Worm (Caenorhabditis elegans) whole organism, L3 larva: ENCODE data around the gene col-158.
"Not testable (repeated sequence)": the region's sequence is repeated elsewhere in the genome, so short reads cannot be mapped to it uniquely, and the experiment has no call there.

Experiments
- ceh-28 ChIP-seq: fragments of 150-350 bp; optimal IDR thresholded peaks from 2 replicates; lab custom pipeline; 2014; ENCODE audit warnings: missing biosample characterization, missing genetic modification reagents, missing genetic modification characterization
- nhr-237 ChIP-seq: fragments of 150-350 bp; optimal IDR thresholded peaks from 2 replicates; lab custom pipeline; 2014; ENCODE audit warnings: missing biosample characterization, missing genetic modification characterization

DNA sequence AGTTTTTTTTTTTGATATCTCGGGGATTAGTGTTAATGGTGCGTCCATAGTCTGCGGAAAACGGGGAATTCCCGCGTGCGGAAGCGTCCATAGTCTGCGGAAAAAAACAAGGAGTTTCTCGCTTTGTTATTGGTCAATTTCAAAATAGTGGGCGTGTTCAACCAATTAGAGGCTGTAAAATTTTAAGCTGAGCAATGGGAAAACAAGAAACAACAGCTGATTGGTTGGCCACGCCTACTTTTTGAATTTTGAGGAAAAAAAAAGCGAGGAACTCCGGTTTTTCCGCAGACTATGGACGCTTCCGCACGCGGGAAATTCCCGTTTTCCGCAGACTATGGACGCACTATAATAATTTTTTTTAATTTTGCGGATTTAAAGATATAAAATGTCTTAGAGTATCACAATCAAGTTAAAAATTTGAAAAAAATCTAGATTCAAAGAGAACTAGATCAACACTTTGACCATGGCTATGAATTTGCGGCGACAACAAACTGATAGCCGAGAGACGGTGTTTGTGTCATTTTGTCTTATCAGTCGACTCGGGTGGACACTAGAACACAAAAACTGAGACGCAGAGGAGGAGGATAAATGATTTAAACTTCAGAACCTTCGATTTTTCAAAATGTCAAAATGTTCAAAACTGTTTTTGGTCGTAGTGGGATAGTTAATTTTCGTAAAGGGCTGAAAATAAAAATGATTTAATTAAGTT is 6.1 kb upstream of the col-158 start:
- not testable (repeated sequence) for TF ChIP-seq ceh-28, nhr-237 (tag; lab: Kevin White, UChicago)
